Worm (Caenorhabditis elegans) whole organism, dauer: ENCODE data around the gene fbl-1.

Experiments
- unc-62 ChIP-seq: sonication (generic microtip); optimal IDR thresholded peaks from 2 replicates; lab custom pipeline; 2017; ENCODE audit warnings: missing biosample characterization, missing genetic modification reagents, missing genetic modification characterization

fbl-1 gene

ce11 chrIV:9540342-9540856 lies at the start of gene fbl-1:
Gene fbl-1, plus strand, starts transcription at chrIV:9540806.
- no peak for TF ChIP-seq unc-62

- TF ChIP-seq unc-62, result no peak
Observed at ce11 chrIV:9496306-9496705, 44.3 kb upstream of the fbl-1 start, which contains the start of gene sru-3. Gene sru-3, plus strand, starts transcription at chrIV:9496606.

- TF ChIP-seq unc-62, result no peak
Observed at ce11 chrIV:9498088-9498487, 42.5 kb upstream of the fbl-1 start, which contains the start of gene sru-4. Gene sru-4, plus strand, starts transcription at chrIV:9498388.

ce11 chrIV:9499636-9500035 lies 41.0 kb upstream of the fbl-1 start:
- no peak for TF ChIP-seq unc-62

- no peak for TF ChIP-seq unc-62
Observed at ce11 chrIV:9500100-9500499, 40.5 kb upstream of the fbl-1 start, which contains the start of gene ugt-21. Gene ugt-21, plus strand, starts transcription at chrIV:9500311.

- TF ChIP-seq unc-62, result no peak
Observed at ce11 chrIV:9506251-9506650, 34.4 kb upstream of the fbl-1 start, which contains the start of gene ttr-9. Gene ttr-9, minus strand, starts transcription at chrIV:9506351.

ce11 chrIV:9508612-9509011 lies 32.0 kb upstream of the fbl-1 start, which contains the start of gene ethe-1:
Gene ethe-1, minus strand, starts transcription at chrIV:9508761.
- no peak for TF ChIP-seq unc-62

ce11 chrIV:9510439-9510838 lies 30.2 kb upstream of the fbl-1 start, which contains the start of gene C33A12.4:
Gene C33A12.4, minus strand, starts transcription at chrIV:9510569.
- TF ChIP-seq unc-62, result no peak

- TF ChIP-seq unc-62, result no peak
Observed at ce11 chrIV:9511221-9511638, 29.4 kb upstream of the fbl-1 start.

- no peak for TF ChIP-seq unc-62
Observed at ce11 chrIV:9511640-9512039, 29.0 kb upstream of the fbl-1 start.

- TF ChIP-seq unc-62, result no peak
Observed at ce11 chrIV:9512836-9513235, 27.8 kb upstream of the fbl-1 start, which contains the start of gene C33A12.3. Gene C33A12.3, minus strand, starts transcription at chrIV:9513002.

ce11 chrIV:9513360-9513777 lies 27.2 kb upstream of the fbl-1 start:
- TF ChIP-seq unc-62, result no peak

ce11 chrIV:9514132-9514531 lies 26.5 kb upstream of the fbl-1 start:
- TF ChIP-seq unc-62, result no peak

ce11 chrIV:9516831-9517230 lies 23.8 kb upstream of the fbl-1 start, which contains the start of gene C33A12.19:
Gene C33A12.19, plus strand, starts transcription at chrIV:9516999.
- TF ChIP-seq unc-62, result no peak

ce11 chrIV:9518608-9519007 lies 22.0 kb upstream of the fbl-1 start, which contains the start of gene nlp-35:
Gene nlp-35, minus strand, starts transcription at chrIV:9518926.
- no peak for TF ChIP-seq unc-62

ce11 chrIV:9520629-9521028 lies 20.0 kb upstream of the fbl-1 start:
- no peak for TF ChIP-seq unc-62

ce11 chrIV:9523139-9523538 lies 17.5 kb upstream of the fbl-1 start:
- no peak for TF ChIP-seq unc-62

ce11 chrIV:9524849-9525460 lies 15.7 kb upstream of the fbl-1 start, which contains the start of gene ndua-5:
Gene ndua-5, minus strand, starts transcription at chrIV:9524899.
- TF ChIP-seq unc-62, result no peak
